Fruit fly (Drosophila melanogaster) whole organism, embryonic: ENCODE measurements around the gene Tace.
A peak's percentile ranks its signal among the peaks of the same experiment; 100 is the strongest.

Experiments
- Ada2b ChIP-seq: fragments of 200-800 bp; sonication (Bioruptor generic); IDR thresholded peaks from 2 replicates; pipeline ENCODE4 v1.3.6; 2022; ENCODE audit warnings: missing biosample characterization, missing genetic modification characterization
- CG1024 ChIP-seq: fragments of 200-800 bp; sonication (Bioruptor generic); IDR thresholded peaks from 2 replicates; pipeline ENCODE4 v1.3.6; 2022; ENCODE audit warnings: missing biosample characterization, missing genetic modification characterization
- CG10462 ChIP-seq: fragments of 200-800 bp; sonication (Bioruptor generic); optimal IDR thresholded peaks from 2 replicates; lab custom pipeline; 2016; ENCODE audit warnings: missing biosample characterization, missing genetic modification characterization
- CG10654 ChIP-seq: fragments of 200-800 bp; sonication (Bioruptor generic); optimal IDR thresholded peaks from 2 replicates; lab custom pipeline; 2016; ENCODE audit warnings: missing biosample characterization, missing genetic modification characterization
- CG14667 ChIP-seq: fragments of 200-800 bp; sonication (Bioruptor generic); IDR thresholded peaks from 2 replicates; pipeline ENCODE4 v1.3.6; 2022; ENCODE audit warnings: missing biosample characterization, missing genetic modification characterization
- CG17568 ChIP-seq: fragments of 200-800 bp; sonication (Bioruptor generic); optimal IDR thresholded peaks from 2 replicates; lab custom pipeline; 2018; ENCODE audit warnings: missing biosample characterization, mild to moderate bottlenecking, missing genetic modification characterization, moderate library complexity
- CG18011 ChIP-seq: fragments of 200-800 bp; sonication (Bioruptor generic); optimal IDR thresholded peaks from 2 replicates; lab custom pipeline; 2017; ENCODE audit warnings: missing biosample characterization, missing genetic modification characterization, mild to moderate bottlenecking, moderate library complexity, missing genotype
- CG18262 ChIP-seq: fragments of 200-800 bp; optimal IDR thresholded peaks from 3 replicates; lab custom pipeline; 2019; ENCODE audit warnings: missing biosample characterization, mild to moderate bottlenecking, missing genetic modification characterization, moderate library complexity
- CG18599 ChIP-seq: fragments of 200-800 bp; sonication (Bioruptor generic); optimal IDR thresholded peaks from 3 replicates; lab custom pipeline; 2017; ENCODE audit warnings: missing biosample characterization, missing genetic modification characterization, mild to moderate bottlenecking, moderate library complexity, missing genetic modification reagents
- CG30431 ChIP-seq: fragments of 200-800 bp; sonication (Bioruptor generic); optimal IDR thresholded peaks from 2 replicates; lab custom pipeline; 2017; ENCODE audit warnings: missing biosample characterization, missing genetic modification characterization
- CG31441 ChIP-seq: fragments of 200-800 bp; sonication (Bioruptor generic); IDR thresholded peaks from 2 replicates; pipeline ENCODE4 v1.3.6; 2022; ENCODE audit warnings: missing biosample characterization, missing genetic modification characterization
- CG3726 ChIP-seq: fragments of 200-800 bp; sonication (Bioruptor generic); IDR thresholded peaks from 3 replicates; pipeline ENCODE4, ENCODE4 v1.3.6; 2022; ENCODE audit warnings: missing biosample characterization, missing genetic modification characterization
- CG4617 ChIP-seq: fragments of 200-800 bp; sonication (Bioruptor generic); optimal IDR thresholded peaks from 3 replicates; lab custom pipeline; 2016; ENCODE audit warnings: missing biosample characterization, missing genetic modification characterization, borderline replicate concordance
- CG5953 ChIP-seq: fragments of 200-800 bp; sonication (Bioruptor generic); IDR thresholded peaks from 2 replicates; pipeline ENCODE4 v1.3.6; 2022; ENCODE audit warnings: missing biosample characterization, missing genetic modification characterization
- CG6175 ChIP-seq: fragments of 200-800 bp; sonication (Bioruptor generic); IDR thresholded peaks from 3 replicates; pipeline ENCODE4 v1.3.6; 2022; ENCODE audit warnings: missing biosample characterization, missing genetic modification characterization
- CG6689 ChIP-seq: fragments of 200-800 bp; sonication (Bioruptor generic); IDR thresholded peaks from 2 replicates; pipeline ENCODE4 v1.3.6; 2022; ENCODE audit warnings: missing biosample characterization, missing genetic modification characterization
- CG6791 ChIP-seq: fragments of 200-800 bp; sonication (Bioruptor generic); IDR thresholded peaks from 3 replicates; pipeline ENCODE4 v1.3.6; 2022; ENCODE audit warnings: missing biosample characterization, missing genetic modification characterization; ENCODE audit not compliant: partially characterized antibody
- CG8944 ChIP-seq: fragments of 200-800 bp; sonication (Bioruptor generic); optimal IDR thresholded peaks from 3 replicates; lab custom pipeline; 2016; ENCODE audit warnings: missing biosample characterization, missing genetic modification characterization
- Drgx ChIP-seq: fragments of 200-800 bp; sonication (Bioruptor generic); IDR thresholded peaks from 2 replicates; pipeline ENCODE4 v1.3.6; 2022; ENCODE audit warnings: missing biosample characterization, missing genetic modification characterization
- Ets65A ChIP-seq: fragments of 200-800 bp; sonication (Bioruptor generic); peaks from one replicate; lab custom pipeline; 2016; ENCODE audit warnings: missing biosample characterization, missing genetic modification characterization
- H2.0 ChIP-seq: fragments of 200-800 bp; sonication (Bioruptor generic); IDR thresholded peaks from 2 replicates; pipeline ENCODE4 v1.3.6; 2022; ENCODE audit warnings: missing biosample characterization, missing genetic modification characterization
- HLH4C ChIP-seq: fragments of 200-800 bp; sonication (Bioruptor generic); IDR thresholded peaks from 3 replicates; pipeline ENCODE4 v1.3.6; 2022; ENCODE audit warnings: missing biosample characterization, missing genetic modification characterization; ENCODE audit not compliant: partially characterized antibody
- HLH54F ChIP-seq: fragments of 200-800 bp; sonication (Bioruptor generic); optimal IDR thresholded peaks from 3 replicates; lab custom pipeline; 2016; ENCODE audit warnings: missing biosample characterization, missing genetic modification characterization
- HmgD ChIP-seq: fragments of 200-800 bp; sonication (Bioruptor generic); optimal IDR thresholded peaks from 3 replicates; lab custom pipeline; 2016; ENCODE audit warnings: missing biosample characterization, missing genetic modification characterization
- Myb ChIP-seq: fragments of 200-800 bp; sonication (Bioruptor generic); optimal IDR thresholded peaks from 2 replicates; lab custom pipeline; 2016; ENCODE audit warnings: missing biosample characterization, missing genetic modification characterization
- Nf-YA ChIP-seq: fragments of 200-800 bp; sonication (Bioruptor generic); IDR thresholded peaks from 2 replicates; pipeline ENCODE4 v1.3.6; 2022; ENCODE audit warnings: missing biosample characterization, missing genetic modification characterization
- Opbp ChIP-seq: fragments of 200-800 bp; sonication (Bioruptor generic); IDR thresholded peaks from 3 replicates; pipeline ENCODE4 v1.3.6; 2022; ENCODE audit warnings: missing biosample characterization, missing genetic modification characterization; ENCODE audit not compliant: partially characterized antibody
- Rfx ChIP-seq: fragments of 200-800 bp; sonication (Bioruptor generic); IDR thresholded peaks from 2 replicates; pipeline ENCODE4 v1.3.6; 2022; ENCODE audit warnings: missing biosample characterization, missing genetic modification characterization
- Spps ChIP-seq: fragments of 200-800 bp; sonication (Bioruptor generic); optimal IDR thresholded peaks from 2 replicates; lab custom pipeline; 2018; ENCODE audit warnings: missing biosample characterization, mild to moderate bottlenecking, missing genetic modification characterization
- Ssrp ChIP-seq: fragments of 200-800 bp; sonication (Bioruptor generic); optimal IDR thresholded peaks from 2 replicates; lab custom pipeline; 2018; ENCODE audit warnings: missing biosample characterization, mild to moderate bottlenecking, missing genetic modification characterization, moderate library complexity
- Taf1 ChIP-seq: fragments of 200-800 bp; sonication (Bioruptor generic); IDR thresholded peaks from 2 replicates; pipeline ENCODE4 v1.3.6; 2022; ENCODE audit warnings: missing biosample characterization, missing genetic modification characterization
- Tbp ChIP-seq: fragments of >200 bp; optimal IDR thresholded peaks from 2 replicates; lab custom pipeline; 2018; ENCODE audit warnings: missing biosample characterization, missing genetic modification characterization
- Xbp1 ChIP-seq: fragments of 200-800 bp; sonication (Bioruptor generic); optimal IDR thresholded peaks from 3 replicates; lab custom pipeline; 2016; ENCODE audit warnings: missing biosample characterization, mild to moderate bottlenecking, missing genetic modification characterization
- aop ChIP-seq: fragments of 200-800 bp; sonication (Bioruptor generic); IDR thresholded peaks from 2 replicates; pipeline ENCODE4 v1.3.6; 2022; ENCODE audit warnings: missing biosample characterization, missing genetic modification characterization
- chif ChIP-seq, 2 experiments: fragments of 200-800 bp; sonication (Bioruptor generic); optimal IDR thresholded peaks; 3 replicates each; lab custom pipeline; 2016; ENCODE audit warnings: missing biosample characterization in 2 of 2, missing genetic modification characterization in 2 of 2
- chinmo ChIP-seq: fragments of 200-800 bp; sonication (Bioruptor generic); IDR thresholded peaks from 4 replicates; pipeline ENCODE4 v1.3.6; 2022; ENCODE audit warnings: missing biosample characterization, missing genetic modification characterization; ENCODE audit not compliant: partially characterized antibody
- cwo ChIP-seq: fragments of 200-800 bp; sonication (Bioruptor generic); optimal IDR thresholded peaks from 3 replicates; lab custom pipeline; 2017; ENCODE audit warnings: missing biosample characterization, missing genetic modification characterization, mild to moderate bottlenecking, moderate library complexity, missing genetic modification reagents
- danr ChIP-seq: fragments of 200-800 bp; sonication (Bioruptor generic); IDR thresholded peaks from 2 replicates; pipeline ENCODE4 v1.3.6; 2022; ENCODE audit warnings: missing biosample characterization, missing genetic modification characterization
- lola ChIP-seq, 3 experiments: fragments of >200 bp in 2 of 3; fragments of 200-800 bp in 1 of 3; sonication (Bioruptor generic) in 1 of 3; optimal IDR thresholded peaks; 2 replicates each; lab custom pipeline; 2017 to 2019; ENCODE audit warnings: missing biosample characterization in 3 of 3, missing genetic modification characterization in 3 of 3, mild to moderate bottlenecking in 1 of 3, moderate library complexity in 1 of 3
- maf-S ChIP-seq: fragments of 200-800 bp; sonication (Bioruptor generic); optimal IDR thresholded peaks from 2 replicates; lab custom pipeline; 2016; ENCODE audit warnings: missing biosample characterization, missing genetic modification characterization
- otp ChIP-seq: fragments of 200-800 bp; sonication (Bioruptor generic); IDR thresholded peaks from 3 replicates; pipeline ENCODE4, ENCODE4 v1.3.6; 2022; ENCODE audit warnings: missing biosample characterization, missing genetic modification characterization
- p53 ChIP-seq: fragments of 200-800 bp; sonication (Bioruptor generic); optimal IDR thresholded peaks from 2 replicates; lab custom pipeline; 2016; ENCODE audit warnings: missing biosample characterization, missing genetic modification characterization
- pros ChIP-seq: fragments of 200-800 bp; sonication (Bioruptor generic); optimal IDR thresholded peaks from 3 replicates; lab custom pipeline; 2019; ENCODE audit warnings: missing biosample characterization, mild to moderate bottlenecking, missing genetic modification characterization, moderate library complexity
- sr ChIP-seq: fragments of 200-800 bp; sonication (Bioruptor generic); IDR thresholded peaks from 3 replicates; pipeline ENCODE4 v1.3.6; 2022; ENCODE audit warnings: missing biosample characterization, missing genetic modification characterization
- tgo ChIP-seq: fragments of 200-800 bp; sonication (Bioruptor generic); IDR thresholded peaks from 3 replicates; pipeline ENCODE4 v1.3.6; 2022; ENCODE audit warnings: missing biosample characterization, missing genetic modification characterization
- tna ChIP-seq: fragments of 200-800 bp; sonication (Bioruptor generic); IDR thresholded peaks from 2 replicates; pipeline ENCODE4 v1.3.6; 2022; ENCODE audit warnings: missing biosample characterization, missing genetic modification characterization; ENCODE audit not compliant: partially characterized antibody
- unc-4 ChIP-seq: fragments of 200-800 bp; sonication (Bioruptor generic); IDR thresholded peaks from 2 replicates; pipeline ENCODE4 v1.3.6; 2022; ENCODE audit warnings: missing biosample characterization, missing genetic modification characterization; ENCODE audit not compliant: partially characterized antibody
- unpg ChIP-seq: fragments of 200-800 bp; sonication (Bioruptor generic); optimal IDR thresholded peaks from 3 replicates; lab custom pipeline; 2018; ENCODE audit warnings: missing biosample characterization, mild to moderate bottlenecking, missing genetic modification characterization, moderate library complexity
- wdn ChIP-seq: fragments of 200-800 bp; sonication (Bioruptor generic); IDR thresholded peaks from 2 replicates; pipeline ENCODE4 v1.3.6; 2022; ENCODE audit warnings: missing biosample characterization, missing genetic modification characterization

The Tace gene

dm6 chr3R:29997607-29998236, 2.6 kb upstream of the Tace start, which contains the start of the genes CG15525 and CG11504 (continued):
- TF ChIP-seq CG18599 (no peak), maf-S (no peak), Ada2b (GFP tag; lab: Robert Waterston, UW) (peak; percentile 36; the same call in 1 of the 2 replicates), HLH4C (GFP tag; lab: Robert Waterston, UW) (peak; percentile 91), Xbp1 (GFP tag; lab: Kevin White, UChicago) (peak; percentile 72), sr (GFP tag; lab: Robert Waterston, UW) (no peak), CG3726 (GFP tag; lab: Robert Waterston, UW) (no peak), HLH54F (GFP tag; lab: Kevin White, UChicago) (peak; percentile 47), CG31441 (GFP tag; lab: Robert Waterston, UW) (no peak), danr (GFP tag; lab: Robert Waterston, UW) (peak; percentile 13; the same call in 1 of the 2 replicates), Ets65A (GFP tag; lab: Kevin White, UChicago) (peak; percentile 96), Opbp (GFP tag; lab: Robert Waterston, UW) (peak; percentile 76), tgo (GFP tag; lab: Robert Waterston, UW) (peak; percentile 40; the same call in 2 of the 3 replicates), wdn (GFP tag; lab: Robert Waterston, UW) (no peak), CG17568 (no peak), Tbp (GFP tag; lab: Kevin White, UChicago) (no peak), CG18262 (no peak), CG6689 (peak; percentile 53; the same call in 1 of the 2 replicates), unc-4 (GFP tag; lab: Robert Waterston, UW) (peak; percentile 91), pros (GFP tag; lab: Kevin White, UChicago) (no peak), Ssrp (peak; percentile 29), chinmo (GFP tag; lab: Robert Waterston, UW) (peak; percentile 85; the same call in 1 of the 4 replicates), HmgD (GFP tag; lab: Kevin White, UChicago) (peak; percentile 10), CG4617 (peak; percentile 96), CG30431 (GFP tag; lab: Kevin White, UChicago) (no peak), Myb (GFP tag; lab: Kevin White, UChicago) (no peak), chif (GFP tag; optimal IDR thresholded peaks at IDR 0.05; lab: Kevin White, UChicago) (peak in 1 of 2 experiments; percentile 42), Nf-YA (GFP tag; lab: Robert Waterston, UW) (peak; percentile 43; the same call in 1 of the 2 replicates), CG6175 (GFP tag; lab: Robert Waterston, UW) (peak; percentile 32; the same call in 1 of the 3 replicates), otp (GFP tag; lab: Robert Waterston, UW) (no peak), aop (GFP tag; lab: Robert Waterston, UW) (no peak), p53 (GFP tag; lab: Kevin White, UChicago) (no peak), H2.0 (GFP tag; lab: Robert Waterston, UW) (peak; percentile 21; the same call in 1 of the 2 replicates), cwo (GFP tag; lab: Kevin White, UChicago) (no peak), Taf1 (GFP tag; lab: Robert Waterston, UW) (no peak), CG18011 (GFP tag; lab: Kevin White, UChicago) (no peak), Drgx (GFP tag; lab: Robert Waterston, UW) (no peak), tna (GFP tag; lab: Robert Waterston, UW) (peak; percentile 62; the same call in 1 of the 2 replicates), unpg (GFP tag; lab: Kevin White, UChicago) (no peak), CG14667 (GFP tag; lab: Robert Waterston, UW) (peak; percentile 31; the same call in 1 of the 2 replicates), CG10654 (GFP tag; lab: Kevin White, UChicago) (peak; percentile 38), lola (GFP tag; optimal IDR thresholded peaks at IDR 0.05; lab: Kevin White, UChicago) (peak in 1 of 3 experiments; percentile 18), CG8944 (GFP tag; lab: Kevin White, UChicago) (peak; percentile 8), Spps (tag; lab: Kevin White, UChicago) (peak; percentile 46), CG5953 (GFP tag; lab: Robert Waterston, UW) (peak; percentile 38; the same call in 1 of the 2 replicates), CG1024 (peak; percentile 34; the same call in 1 of the 2 replicates), Rfx (GFP tag; lab: Robert Waterston, UW) (peak; percentile 72), CG6791 (peak; percentile 79), CG10462 (no peak)
